Worm (Caenorhabditis elegans): Measurements from ENCODE around the gene srh-288.

Gene srh-288

ce11 chrV:17754999-17755398 lies 40.6 kb downstream of the srh-288 start:
- TF ChIP-seq pha-4 (tag; optimal IDR thresholded peaks at IDR 0.05) (peak; percentile 31), pqm-1 (tag; optimal IDR thresholded peaks at IDR 0.05) (peak; percentile 78), elt-3 (tag; optimal IDR thresholded peaks at IDR 0.05) (no peak), elt-2 (tag; optimal IDR thresholded peaks at IDR 0.05) (peak; percentile 82)

- peak; percentile 67 for TF ChIP-seq pqm-1 (tag; optimal IDR thresholded peaks at IDR 0.05)
- no peak for TF ChIP-seq fkh-10 (GFP tag; optimal IDR thresholded peaks at IDR 0.05)
- TF ChIP-seq elt-1 (tag; optimal IDR thresholded peaks at IDR 0.05): no peak
- no peak for TF ChIP-seq daf-12 (tag; optimal IDR thresholded peaks at IDR 0.05)
- TF ChIP-seq pha-4 (tag; optimal IDR thresholded peaks at IDR 0.05): peak; percentile 46
- TF ChIP-seq elt-2 (tag; optimal IDR thresholded peaks at IDR 0.05): peak; percentile 90
- no peak for TF ChIP-seq fos-1 (tag; optimal IDR thresholded peaks at IDR 0.05)
Measured at ce11 chrV:17752340-17752739, 43.2 kb downstream of the srh-288 start.

- TF ChIP-seq nhr-25 (tag; optimal IDR thresholded peaks at IDR 0.05) (no peak), daf-12 (tag; optimal IDR thresholded peaks at IDR 0.05) (no peak), elt-1 (tag; optimal IDR thresholded peaks at IDR 0.05) (no peak), fkh-10 (GFP tag; optimal IDR thresholded peaks at IDR 0.05) (peak; percentile 79), lin-15B (tag; optimal IDR thresholded peaks at IDR 0.05) (no peak), nhr-23 (tag; optimal IDR thresholded peaks at IDR 0.05) (no peak), R02D3.7 (tag; optimal IDR thresholded peaks at IDR 0.05) (no peak)
Measured at ce11 chrV:17749181-17749580, 46.4 kb downstream of the srh-288 start, which contains the start of gene R12G8.1. R12G8.1 (minus strand) TSS chrV:17749243.

- TF ChIP-seq ztf-4 (tag; optimal IDR thresholded peaks at IDR 0.05): no peak
- no peak for TF ChIP-seq nhr-237 (tag; optimal IDR thresholded peaks at IDR 0.05)
Measured at ce11 chrV:17746959-17747358, 48.6 kb downstream of the srh-288 start, which contains the start of gene twk-36. twk-36 (minus strand) TSS chrV:17747059.
